Fruit fly (Drosophila melanogaster) whole organism, embryonic: ENCODE data around the gene rdog.

ENCODE experiments used
- Asciz ChIP-seq: fragments of 200-800 bp; sonication (Bioruptor generic); optimal IDR thresholded peaks from 2 replicates; lab custom pipeline; 2017; ENCODE audit warnings: missing biosample characterization, mild to moderate bottlenecking, missing genetic modification characterization, missing genetic modification reagents
- Atf6 ChIP-seq: fragments of 200-800 bp; sonication (Bioruptor generic); IDR thresholded peaks from 2 replicates; pipeline ENCODE4 v1.3.6; 2022; ENCODE audit warnings: missing biosample characterization, missing genetic modification characterization
- B-H1 ChIP-seq: fragments of 200-800 bp; sonication (Bioruptor generic); IDR thresholded peaks from 3 replicates; pipeline ENCODE4 v1.3.6; 2022; ENCODE audit warnings: missing biosample characterization, missing genetic modification characterization
- BEAF-32 ChIP-seq: fragments of 200-800 bp; sonication (Bioruptor generic); optimal IDR thresholded peaks from 3 replicates; lab custom pipeline; 2017; ENCODE audit warnings: missing biosample characterization, missing genetic modification characterization, mild to moderate bottlenecking, moderate library complexity, missing genetic modification reagents
- CG10366 ChIP-seq: fragments of 200-800 bp; sonication (Bioruptor generic); IDR thresholded peaks from 2 replicates; pipeline ENCODE4 v1.3.6; 2022; ENCODE audit warnings: missing biosample characterization, missing genetic modification characterization
- CG10462 ChIP-seq: fragments of 200-800 bp; sonication (Bioruptor generic); optimal IDR thresholded peaks from 2 replicates; lab custom pipeline; 2016; ENCODE audit warnings: missing biosample characterization, missing genetic modification characterization
- CG11696 ChIP-seq: fragments of 200-800 bp; sonication (Bioruptor generic); IDR thresholded peaks from 2 replicates; pipeline ENCODE4 v1.3.6; 2022; ENCODE audit warnings: missing biosample characterization, missing genetic modification characterization
- CG11723 ChIP-seq: fragments of 200-800 bp; sonication (Bioruptor generic); optimal IDR thresholded peaks from 2 replicates; lab custom pipeline; 2017; ENCODE audit warnings: missing biosample characterization, mild to moderate bottlenecking, missing genetic modification characterization
- CG12744 ChIP-seq: fragments of 200-800 bp; sonication (Bioruptor generic); optimal IDR thresholded peaks from 2 replicates; lab custom pipeline; 2016; ENCODE audit warnings: missing biosample characterization, missing genetic modification characterization
- CG15073 ChIP-seq: fragments of 200-800 bp; sonication (Bioruptor generic); optimal IDR thresholded peaks from 2 replicates; lab custom pipeline; 2016; ENCODE audit warnings: missing biosample characterization, missing genetic modification characterization
- CG16779 ChIP-seq: fragments of 200-800 bp; sonication (Bioruptor generic); IDR thresholded peaks from 2 replicates; pipeline ENCODE4 v1.3.6; 2022; ENCODE audit warnings: missing biosample characterization, missing genetic modification characterization
- CG17802 ChIP-seq: fragments of 200-800 bp; sonication (Bioruptor generic); optimal IDR thresholded peaks from 2 replicates; lab custom pipeline; 2018; ENCODE audit warnings: missing biosample characterization, mild to moderate bottlenecking, missing genetic modification characterization, moderate library complexity
- CG18599 ChIP-seq: fragments of 200-800 bp; sonication (Bioruptor generic); optimal IDR thresholded peaks from 3 replicates; lab custom pipeline; 2017; ENCODE audit warnings: missing biosample characterization, missing genetic modification characterization, mild to moderate bottlenecking, moderate library complexity, missing genetic modification reagents
- CG2678 ChIP-seq: fragments of 200-800 bp; sonication (Bioruptor generic); optimal IDR thresholded peaks from 3 replicates; lab custom pipeline; 2019; ENCODE audit warnings: missing biosample characterization, mild to moderate bottlenecking, missing genetic modification characterization, moderate library complexity
- CG2889 ChIP-seq: fragments of 200-800 bp; sonication (Bioruptor generic); IDR thresholded peaks from 3 replicates; pipeline ENCODE4 v1.3.6; 2022; ENCODE audit warnings: missing biosample characterization, missing genetic modification characterization
- CG30020 ChIP-seq: fragments of 200-800 bp; optimal IDR thresholded peaks from 2 replicates; lab custom pipeline; 2019; ENCODE audit warnings: missing biosample characterization, mild to moderate bottlenecking, missing genetic modification characterization, moderate library complexity
- CG31365 ChIP-seq: fragments of 200-800 bp; sonication (Bioruptor generic); optimal IDR thresholded peaks from 2 replicates; lab custom pipeline; 2018; ENCODE audit warnings: missing biosample characterization, mild to moderate bottlenecking, missing genetic modification characterization
- CG3726 ChIP-seq: fragments of 200-800 bp; sonication (Bioruptor generic); IDR thresholded peaks from 3 replicates; pipeline ENCODE4, ENCODE4 v1.3.6; 2022; ENCODE audit warnings: missing biosample characterization, missing genetic modification characterization
- CG43689 ChIP-seq: fragments of 200-800 bp; sonication (Bioruptor generic); IDR thresholded peaks from 2 replicates; pipeline ENCODE4 v1.3.6; 2022; ENCODE audit warnings: missing biosample characterization, missing genetic modification characterization
- CG6654 ChIP-seq: fragments of 200-800 bp; sonication (Bioruptor generic); optimal IDR thresholded peaks from 2 replicates; lab custom pipeline; 2017; ENCODE audit warnings: missing biosample characterization, mild to moderate bottlenecking, missing genetic modification characterization
- CG6813 ChIP-seq: fragments of 200-800 bp; sonication (Bioruptor generic); optimal IDR thresholded peaks from 2 replicates; lab custom pipeline; 2017; ENCODE audit warnings: missing biosample characterization, missing genetic modification characterization, mild to moderate bottlenecking, moderate library complexity, missing genetic modification reagents
- CG8765 ChIP-seq: fragments of 200-800 bp; sonication (Bioruptor generic); IDR thresholded peaks from 2 replicates; pipeline ENCODE4 v1.3.6; 2022; ENCODE audit warnings: missing biosample characterization, missing genetic modification characterization
- CG9727 ChIP-seq: fragments of 200-800 bp; sonication (Bioruptor generic); optimal IDR thresholded peaks from 3 replicates; lab custom pipeline; 2017; ENCODE audit warnings: missing biosample characterization, mild to moderate bottlenecking, missing genetic modification characterization
- CG9797 ChIP-seq: fragments of 200-800 bp; sonication (Bioruptor generic); optimal IDR thresholded peaks from 3 replicates; lab custom pipeline; 2018; ENCODE audit warnings: missing biosample characterization, mild to moderate bottlenecking, missing genetic modification characterization
- Dip3 ChIP-seq: fragments of 200-800 bp; sonication (Bioruptor generic); optimal IDR thresholded peaks from 3 replicates; lab custom pipeline; 2016; ENCODE audit warnings: missing biosample characterization, missing genetic modification characterization
- Doc3 ChIP-seq: fragments of 200-800 bp; sonication (Bioruptor generic); IDR thresholded peaks from 3 replicates; pipeline ENCODE4 v1.3.6; 2022; ENCODE audit warnings: missing biosample characterization, missing genetic modification characterization; ENCODE audit not compliant: partially characterized antibody
- Gug ChIP-seq: fragments of 200-800 bp; sonication (Bioruptor generic); IDR thresholded peaks from 4 replicates; pipeline ENCODE4 v1.3.6; 2022; ENCODE audit warnings: missing biosample characterization, missing genetic modification characterization
- HLH4C ChIP-seq: fragments of 200-800 bp; sonication (Bioruptor generic); IDR thresholded peaks from 3 replicates; pipeline ENCODE4 v1.3.6; 2022; ENCODE audit warnings: missing biosample characterization, missing genetic modification characterization; ENCODE audit not compliant: partially characterized antibody
- Med ChIP-seq: fragments of 200-800 bp; sonication (Bioruptor generic); peaks from one replicate; lab custom pipeline; 2016; ENCODE audit warnings: missing biosample characterization, missing genetic modification characterization, mild to moderate bottlenecking, inconsistent platforms, moderate library complexity
- Mrtf ChIP-seq: fragments of 200-800 bp; sonication (Bioruptor generic); IDR thresholded peaks from 3 replicates; pipeline ENCODE4 v1.3.6; 2022; ENCODE audit warnings: missing biosample characterization, missing genetic modification characterization
- NC2α ChIP-seq: fragments of 200-800 bp; sonication (Bioruptor generic); optimal IDR thresholded peaks from 2 replicates; lab custom pipeline; 2016; ENCODE audit warnings: missing biosample characterization, missing genetic modification characterization
- Poxn ChIP-seq: fragments of 200-800 bp; sonication (Bioruptor generic); IDR thresholded peaks from 2 replicates; pipeline ENCODE4 v1.3.6; 2022; ENCODE audit warnings: missing biosample characterization, missing genetic modification characterization
- Rfx ChIP-seq: fragments of 200-800 bp; sonication (Bioruptor generic); IDR thresholded peaks from 2 replicates; pipeline ENCODE4 v1.3.6; 2022; ENCODE audit warnings: missing biosample characterization, missing genetic modification characterization
- Tbp ChIP-seq: fragments of >200 bp; optimal IDR thresholded peaks from 2 replicates; lab custom pipeline; 2018; ENCODE audit warnings: missing biosample characterization, missing genetic modification characterization
- ac ChIP-seq: fragments of 200-800 bp; sonication (Bioruptor generic); optimal IDR thresholded peaks from 3 replicates; lab custom pipeline; 2017; ENCODE audit warnings: missing biosample characterization, mild to moderate bottlenecking, missing genetic modification characterization
- btn ChIP-seq: fragments of 200-800 bp; sonication (Bioruptor generic); optimal IDR thresholded peaks from 2 replicates; lab custom pipeline; 2016; ENCODE audit warnings: missing biosample characterization, missing genetic modification characterization
- cas ChIP-seq: fragments of 200-800 bp; sonication (Bioruptor generic); IDR thresholded peaks from 2 replicates; pipeline ENCODE4 v1.3.6; 2022; ENCODE audit warnings: missing biosample characterization, missing genetic modification characterization
- dimm ChIP-seq: fragments of 200-800 bp; sonication (Bioruptor generic); IDR thresholded peaks from 2 replicates; pipeline ENCODE4 v1.3.6; 2022; ENCODE audit warnings: missing biosample characterization, missing genetic modification characterization
- gro ChIP-seq: fragments of 200-800 bp; sonication (Bioruptor generic); optimal IDR thresholded peaks from 2 replicates; lab custom pipeline; 2016; ENCODE audit warnings: missing biosample characterization, missing genetic modification characterization
- hth ChIP-seq: fragments of >200 bp; optimal IDR thresholded peaks from 2 replicates; lab custom pipeline; 2017; ENCODE audit warnings: inconsistent platforms
- kay ChIP-seq: fragments of 200-800 bp; sonication (Bioruptor generic); optimal IDR thresholded peaks from 2 replicates; lab custom pipeline; 2016; ENCODE audit warnings: missing biosample characterization, missing genetic modification characterization
- knrl ChIP-seq: fragments of 200-800 bp; sonication (Bioruptor generic); IDR thresholded peaks from 3 replicates; pipeline ENCODE4 v1.3.6; 2022; ENCODE audit warnings: missing biosample characterization, missing genetic modification characterization; ENCODE audit not compliant: partially characterized antibody
- otp ChIP-seq: fragments of 200-800 bp; sonication (Bioruptor generic); IDR thresholded peaks from 3 replicates; pipeline ENCODE4, ENCODE4 v1.3.6; 2022; ENCODE audit warnings: missing biosample characterization, missing genetic modification characterization
- pb ChIP-seq: fragments of 200-800 bp; sonication (Bioruptor generic); optimal IDR thresholded peaks from 3 replicates; lab custom pipeline; 2016; ENCODE audit warnings: missing biosample characterization, missing genetic modification characterization
- peb ChIP-seq: fragments of 200-800 bp; sonication (Bioruptor generic); IDR thresholded peaks from 2 replicates; pipeline ENCODE4 v1.3.6; 2022; ENCODE audit warnings: missing biosample characterization, missing genetic modification characterization
- pfk ChIP-seq: fragments of 200-800 bp; sonication (Bioruptor generic); optimal IDR thresholded peaks from 2 replicates; lab custom pipeline; 2018; ENCODE audit warnings: missing biosample characterization, mild to moderate bottlenecking, missing genetic modification characterization, moderate library complexity
- pzg ChIP-seq: fragments of 200-800 bp; sonication (Bioruptor generic); optimal IDR thresholded peaks from 3 replicates; lab custom pipeline; 2018; ENCODE audit warnings: missing biosample characterization, mild to moderate bottlenecking, missing genetic modification characterization, moderate library complexity
- slp2 ChIP-seq: fragments of 200-800 bp; sonication (Bioruptor generic); optimal IDR thresholded peaks from 2 replicates; lab custom pipeline; 2016; ENCODE audit warnings: missing biosample characterization, missing genetic modification characterization
- sqz ChIP-seq: fragments of 200-800 bp; sonication (Bioruptor generic); optimal IDR thresholded peaks from 3 replicates; lab custom pipeline; 2018; ENCODE audit warnings: missing biosample characterization, mild to moderate bottlenecking, missing genetic modification characterization
- unc-4 ChIP-seq: fragments of 200-800 bp; sonication (Bioruptor generic); IDR thresholded peaks from 2 replicates; pipeline ENCODE4 v1.3.6; 2022; ENCODE audit warnings: missing biosample characterization, missing genetic modification characterization; ENCODE audit not compliant: partially characterized antibody
- unpg ChIP-seq: fragments of 200-800 bp; sonication (Bioruptor generic); optimal IDR thresholded peaks from 3 replicates; lab custom pipeline; 2018; ENCODE audit warnings: missing biosample characterization, mild to moderate bottlenecking, missing genetic modification characterization, moderate library complexity
- wdn ChIP-seq: fragments of 200-800 bp; sonication (Bioruptor generic); IDR thresholded peaks from 2 replicates; pipeline ENCODE4 v1.3.6; 2022; ENCODE audit warnings: missing biosample characterization, missing genetic modification characterization

The rdog gene

dm6 chr3R:29153197-29153644 is 4.7 kb upstream of the rdog start, which contains the start of the genes Slbp and Rpn2 (continued):
- no peak for TF ChIP-seq CG10366 (GFP tag; lab: Robert Waterston, UW)
- TF ChIP-seq CG10462: no peak
- TF ChIP-seq Asciz (GFP tag; lab: Kevin White, UChicago): no peak
- TF ChIP-seq kay (GFP tag; lab: Kevin White, UChicago): no peak
- TF ChIP-seq Poxn (GFP tag; lab: Robert Waterston, UW): no peak
- TF ChIP-seq peb: no peak
- TF ChIP-seq dimm (GFP tag; lab: Robert Waterston, UW): no peak
- no peak for TF ChIP-seq hth (lab: Kevin White, UChicago)
- peak; percentile 34 for TF ChIP-seq CG2678 (tag; lab: Kevin White, UChicago)
- TF ChIP-seq CG16779 (GFP tag; lab: Robert Waterston, UW): no peak
- peak; percentile 95 for TF ChIP-seq Doc3 (GFP tag; lab: Robert Waterston, UW)
- no peak for TF ChIP-seq B-H1 (GFP tag; lab: Robert Waterston, UW)
- TF ChIP-seq CG6654: no peak
- no peak for TF ChIP-seq CG31365 (tag; lab: Kevin White, UChicago)
- TF ChIP-seq Med (GFP tag; lab: Kevin White, UChicago): peak; percentile 93
- peak; percentile 63 for TF ChIP-seq Rfx (GFP tag; lab: Robert Waterston, UW)
- TF ChIP-seq Gug (GFP tag; lab: Robert Waterston, UW): peak; percentile 17; the same call in 1 of the 4 replicates
- TF ChIP-seq CG9727 (GFP tag; lab: Kevin White, UChicago): peak; percentile 45
- no peak for TF ChIP-seq CG11696 (GFP tag; lab: Robert Waterston, UW)
- peak; percentile 45 for TF ChIP-seq Dip3 (GFP tag; lab: Kevin White, UChicago)
- peak; percentile 94 for TF ChIP-seq knrl (GFP tag; lab: Robert Waterston, UW)
- no peak for TF ChIP-seq pfk (GFP tag; lab: Kevin White, UChicago)
- no peak for TF ChIP-seq CG6813
- TF ChIP-seq Tbp (GFP tag; lab: Kevin White, UChicago): no peak
- no peak for TF ChIP-seq CG15073 (GFP tag; lab: Kevin White, UChicago)
- TF ChIP-seq CG18599 (GFP tag; lab: Kevin White, UChicago): peak; percentile 52
- TF ChIP-seq BEAF-32 (GFP tag; lab: Kevin White, UChicago): peak; percentile 97
- TF ChIP-seq CG11723 (GFP tag; lab: Kevin White, UChicago): no peak
- TF ChIP-seq Atf6 (GFP tag; lab: Robert Waterston, UW): no peak
- no peak for TF ChIP-seq pb
- TF ChIP-seq wdn (GFP tag; lab: Robert Waterston, UW): no peak
- peak; percentile 97 for TF ChIP-seq unc-4 (GFP tag; lab: Robert Waterston, UW)
- peak; percentile 16 for TF ChIP-seq slp2 (GFP tag; lab: Kevin White, UChicago)
- TF ChIP-seq unpg: peak; percentile 39
- no peak for TF ChIP-seq CG8765 (GFP tag; lab: Robert Waterston, UW)
- no peak for TF ChIP-seq CG2889 (GFP tag; lab: Robert Waterston, UW)
- no peak for TF ChIP-seq CG3726 (GFP tag; lab: Robert Waterston, UW)
- peak; percentile 84 for TF ChIP-seq gro
- TF ChIP-seq NC2α (GFP tag; lab: Kevin White, UChicago): no peak
- no peak for TF ChIP-seq otp
- TF ChIP-seq CG30020 (tag; lab: Kevin White, UChicago): peak; percentile 39
- no peak for TF ChIP-seq sqz (GFP tag; lab: Kevin White, UChicago)
- no peak for TF ChIP-seq cas (GFP tag; lab: Robert Waterston, UW)
- TF ChIP-seq CG43689 (GFP tag; lab: Robert Waterston, UW): no peak
- peak; percentile 97 for TF ChIP-seq CG9797 (GFP tag; lab: Kevin White, UChicago)
- no peak for TF ChIP-seq btn (GFP tag; lab: Kevin White, UChicago)
- TF ChIP-seq pzg (GFP tag; lab: Kevin White, UChicago): peak; percentile 98
- peak; percentile 89 for TF ChIP-seq HLH4C
- TF ChIP-seq Mrtf (GFP tag; lab: Robert Waterston, UW): no peak
- no peak for TF ChIP-seq CG17802
- TF ChIP-seq ac (GFP tag; lab: Kevin White, UChicago): no peak
- TF ChIP-seq CG12744 (GFP tag; lab: Kevin White, UChicago): peak; percentile 36
